Fruit fly (Drosophila melanogaster): ENCODE measurements around the gene Wdr24.

Wdr24 gene

DNA sequence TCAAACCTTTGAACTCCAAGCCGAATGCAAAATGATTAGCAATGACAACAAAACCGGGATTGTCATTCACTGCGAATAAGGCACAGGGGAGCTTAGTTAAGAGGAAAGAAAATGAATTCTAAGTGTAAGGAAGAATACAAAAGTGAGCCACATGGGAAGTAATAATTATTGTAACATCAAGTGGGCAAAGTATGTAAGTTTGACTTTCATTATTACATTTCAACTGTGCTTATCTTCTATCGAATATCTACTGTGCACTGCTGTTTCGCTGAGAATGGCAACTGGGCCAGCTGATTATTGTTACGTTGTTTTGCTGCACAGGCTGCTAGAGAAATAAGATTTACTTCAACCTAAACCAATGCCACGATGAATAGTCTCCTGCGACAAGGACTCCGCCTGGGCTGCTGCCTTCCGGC is 8.2 kb downstream of the Wdr24 start, which contains the start of the genes CG7601 and CIA30 (continued):
- TF ChIP-seq cato (GFP tag; optimal IDR thresholded peaks at IDR 0.05; ENCODE audit: borderline replicate concordance) (peak; percentile 94), dpn (GFP tag; optimal IDR thresholded peaks at IDR 0.05) (peak; percentile 99), CG31365 (tag; optimal IDR thresholded peaks at IDR 0.05) (peak; percentile 94), pita (GFP tag; optimal IDR thresholded peaks at IDR 0.05) (no peak), slp2 (GFP tag; optimal IDR thresholded peaks at IDR 0.05) (peak; percentile 99), Fer2 (tag; optimal IDR thresholded peaks at IDR 0.05) (peak; percentile 99), CG3163 (GFP tag; optimal IDR thresholded peaks at IDR 0.05) (peak; percentile 91), CG6765 (GFP tag; optimal IDR thresholded peaks at IDR 0.05) (peak; percentile 95), H2.0 (GFP tag; IDR thresholded peaks at IDR 0.05) (peak; percentile 100), dimm (GFP tag; IDR thresholded peaks at IDR 0.05) (peak; percentile 100), Lpt (GFP tag; optimal IDR thresholded peaks at IDR 0.05) (no peak), CG14050 (GFP tag; IDR thresholded peaks at IDR 0.05) (peak; percentile 100), cad (GFP tag; optimal IDR thresholded peaks at IDR 0.05) (no peak), HLH54F (GFP tag; optimal IDR thresholded peaks at IDR 0.05) (peak; percentile 99), bab2 (GFP tag; optimal IDR thresholded peaks at IDR 0.05) (peak; percentile 99), hth (optimal IDR thresholded peaks at IDR 0.05) (no peak), CG7372 (GFP tag; IDR thresholded peaks at IDR 0.05) (peak; percentile 100), Bdp1 (GFP tag; optimal IDR thresholded peaks at IDR 0.05) (peak; percentile 93), CG5180 (GFP tag; optimal IDR thresholded peaks at IDR 0.05) (peak; percentile 92), CG1233 (GFP tag; optimal IDR thresholded peaks at IDR 0.05) (peak; percentile 99), Dek (tag; optimal IDR thresholded peaks at IDR 0.05) (peak; percentile 98), Bgb (GFP tag; IDR thresholded peaks at IDR 0.05; ENCODE audit: partially characterized antibody) (peak; percentile 33; the same call in 1 of the 2 replicates), repo (GFP tag; optimal IDR thresholded peaks at IDR 0.05) (peak; percentile 99), esg (GFP tag; conservative IDR thresholded peaks at IDR 0.05) (peak; percentile 100), Oli (tag; optimal IDR thresholded peaks at IDR 0.05) (peak; percentile 96), CG11723 (GFP tag; optimal IDR thresholded peaks at IDR 0.05) (peak; percentile 95), CG16779 (GFP tag; IDR thresholded peaks at IDR 0.05) (peak; percentile 100), CG3726 (GFP tag; IDR thresholded peaks at IDR 0.05) (peak; percentile 100), Hey (tag; optimal IDR thresholded peaks at IDR 0.05) (peak; percentile 87), Side (GFP tag; optimal IDR thresholded peaks at IDR 0.05) (peak; percentile 99), eyg (GFP tag; optimal IDR thresholded peaks at IDR 0.05) (peak; percentile 98), lola (GFP tag; optimal IDR thresholded peaks at IDR 0.05) (peak in 1 of 3 experiments; percentile 93), CG10543 (GFP tag; optimal IDR thresholded peaks at IDR 0.05) (peak; percentile 98), trh (GFP tag; optimal IDR thresholded peaks at IDR 0.05) (peak; percentile 97), lmd (GFP tag; IDR thresholded peaks at IDR 0.05) (peak; percentile 100), ro (GFP tag; IDR thresholded peaks at IDR 0.05) (peak; percentile 100), Atf-2 (GFP tag; optimal IDR thresholded peaks at IDR 0.05) (peak; percentile 98), CG10366 (GFP tag; IDR thresholded peaks at IDR 0.05) (peak; percentile 100), CG8765 (GFP tag; IDR thresholded peaks at IDR 0.05) (peak; percentile 100), dm (GFP tag; optimal IDR thresholded peaks at IDR 0.05) (peak; percentile 96), Meics (GFP tag; optimal IDR thresholded peaks at IDR 0.05) (peak; percentile 98), Dbx (GFP tag; IDR thresholded peaks at IDR 0.05) (peak; percentile 100), CG7928 (GFP tag; optimal IDR thresholded peaks at IDR 0.05) (peak; percentile 84), CG9437 (GFP tag; optimal IDR thresholded peaks at IDR 0.05) (peak; percentile 98), Nf-YC (tag; optimal IDR thresholded peaks at IDR 0.05) (peak; percentile 90), sna (GFP tag; IDR thresholded peaks at IDR 0.05; ENCODE audit: partially characterized antibody) (no peak), CG11085 (GFP tag; IDR thresholded peaks at IDR 0.05) (peak; percentile 100), tgo (GFP tag; IDR thresholded peaks at IDR 0.05) (peak; percentile 100), Dref (GFP tag; IDR thresholded peaks at IDR 0.05) (peak; percentile 61), Ada2b (GFP tag; IDR thresholded peaks at IDR 0.05) (peak; percentile 100), CG14965 (GFP tag; optimal IDR thresholded peaks at IDR 0.05; ENCODE audit: borderline replicate concordance) (peak; percentile 92), fu2 (GFP tag; optimal IDR thresholded peaks at IDR 0.05) (peak; percentile 98)
